Worm (Caenorhabditis elegans) whole organism, L4 larva: ENCODE measurements around the gene tbc-7.

ENCODE experiments used
- ZK546.5 ChIP-seq, 2 experiments: sonication (generic microtip); optimal IDR thresholded peaks; 2 replicates each; lab custom pipeline; 2017; ENCODE audit warnings: missing biosample characterization in 2 of 2, missing genetic modification characterization in 2 of 2
- ama-1 ChIP-seq: fragments of 150-350 bp; optimal IDR thresholded peaks from 2 replicates; lab custom pipeline; 2014; ENCODE audit warnings: inconsistent platforms, mixed read lengths
- ces-1 ChIP-seq: fragments of 150-350 bp; sonication (generic microtip); optimal IDR thresholded peaks from 4 replicates; lab custom pipeline; 2014; ENCODE audit warnings: missing biosample characterization, missing genetic modification reagents, missing genetic modification characterization
- lin-15B ChIP-seq: fragments of 150-350 bp; sonication (generic microtip); optimal IDR thresholded peaks from 3 replicates; lab custom pipeline; 2014; ENCODE audit warnings: missing biosample characterization, missing genetic modification characterization
- lsy-2 ChIP-seq, 2 experiments: fragments of 150-350 bp in 1 of 2; sonication (generic microtip) in 1 of 2; optimal IDR thresholded peaks; 2 replicates each; lab custom pipeline; 2014 to 2017; ENCODE audit warnings: missing biosample characterization in 2 of 2, missing genetic modification characterization in 2 of 2
- nhr-10 ChIP-seq: fragments of 150-350 bp; optimal IDR thresholded peaks from 2 replicates; lab custom pipeline; 2014; ENCODE audit warnings: missing biosample characterization, missing genetic modification characterization
- nhr-28 ChIP-seq: fragments of 150-350 bp; optimal IDR thresholded peaks from 2 replicates; lab custom pipeline; 2014; ENCODE audit warnings: missing biosample characterization, missing genetic modification characterization
- pqm-1 ChIP-seq: sonication (generic microtip); optimal IDR thresholded peaks from 2 replicates; lab custom pipeline; 2017; ENCODE audit warnings: missing biosample characterization, missing genetic modification characterization
- saeg-2 ChIP-seq: fragments of 200-800 bp; sonication (Bioruptor generic); IDR thresholded peaks from 2 replicates; pipeline ENCODE4 v1.3.6; 2022; ENCODE audit warnings: missing genetic modification reagents, missing genetic modification characterization, missing compliant biosample characterization
- snpc-1.2 ChIP-seq: fragments of 200-800 bp; sonication (Bioruptor generic); IDR thresholded peaks from 2 replicates; pipeline ENCODE4 v1.3.6; 2022; ENCODE audit warnings: missing genetic modification reagents, missing genetic modification characterization, missing compliant biosample characterization
- spr-1 ChIP-seq: sonication (generic microtip); optimal IDR thresholded peaks from 2 replicates; lab custom pipeline; 2016; ENCODE audit warnings: mild to moderate bottlenecking, missing genetic modification characterization, missing compliant biosample characterization
- unc-62 ChIP-seq, 3 experiments: fragments of 150-350 bp in 1 of 3; sonication (generic microtip); optimal IDR thresholded peaks in 2 of 3; peaks in 1 of 3; 1 replicate in 1 of 3; 2 replicates in 2 of 3; lab custom pipeline; 2014 to 2017; ENCODE audit warnings: missing biosample characterization in 3 of 3, missing genetic modification characterization in 3 of 3, missing genetic modification reagents in 3 of 3, missing genotype in 1 of 3
- ztf-11 ChIP-seq: fragments of 150-350 bp; optimal IDR thresholded peaks from 2 replicates; lab custom pipeline; 2014; ENCODE audit warnings: missing biosample characterization, missing genetic modification characterization
- ztf-7 ChIP-seq: fragments of 150-350 bp; optimal IDR thresholded peaks from 2 replicates; lab custom pipeline; 2014; ENCODE audit warnings: missing biosample characterization, missing genetic modification characterization

ce11 chrX:5133980-5134379, at the start of gene tbc-7:
- TF ChIP-seq saeg-2 (GFP tag; lab: Robert Waterston, UW) (no peak), ztf-11 (tag; lab: Kevin White, UChicago) (no peak), pqm-1 (no peak), spr-1 (tag; lab: Kevin White, UChicago) (no peak), nhr-10 (no peak), lsy-2 (tag; optimal IDR thresholded peaks at IDR 0.05; lab: Kevin White, UChicago) (no peak), unc-62 (GFP tag; optimal IDR thresholded peaks at IDR 0.05 in 1 of 2; lab: Kevin White, UChicago) (no peak), unc-62 (tag; optimal IDR thresholded peaks at IDR 0.05; lab: Kevin White, UChicago) (no peak), ZK546.5 (tag; optimal IDR thresholded peaks at IDR 0.05; lab: Kevin White, UChicago) (no peak), ztf-7 (tag; lab: Kevin White, UChicago) (no peak), ama-1 (lab: Kevin White, UChicago) (no peak), lin-15B (no peak), snpc-1.2 (GFP tag; lab: Robert Waterston, UW) (no peak), nhr-28 (no peak), ces-1 (GFP tag; lab: Kevin White, UChicago) (no peak)
